Worm (Caenorhabditis elegans) whole organism, L2 larva: ENCODE measurements around the gene mec-7.

Experiments
- aly-2 ChIP-seq: fragments of 150-350 bp; optimal IDR thresholded peaks from 2 replicates; lab custom pipeline; 2014; ENCODE audit warnings: missing biosample characterization, missing genetic modification characterization
- lin-11 ChIP-seq: fragments of 150-350 bp; sonication (generic microtip); optimal IDR thresholded peaks from 2 replicates; lab custom pipeline; 2014; ENCODE audit warnings: missing biosample characterization, missing genetic modification characterization, inconsistent platforms, mixed read lengths
- mab-5 ChIP-seq: fragments of 150-350 bp; optimal IDR thresholded peaks from 2 replicates; lab custom pipeline; 2014; ENCODE audit warnings: missing biosample characterization, missing genetic modification characterization
- mdl-1 ChIP-seq, 2 experiments: fragments of 150-350 bp in 1 of 2; sonication (generic microtip) in 1 of 2; optimal IDR thresholded peaks; 2 replicates each; lab custom pipeline; 2017; ENCODE audit warnings: missing biosample characterization in 2 of 2, missing genetic modification characterization in 2 of 2
- nhr-11 ChIP-seq: fragments of 150-350 bp; optimal IDR thresholded peaks from 2 replicates; lab custom pipeline; 2014; ENCODE audit warnings: missing biosample characterization, missing genetic modification characterization
- snpc-4 ChIP-seq: fragments of 150-350 bp; optimal IDR thresholded peaks from 2 replicates; lab custom pipeline; 2014; ENCODE audit warnings: missing biosample characterization, missing genetic modification characterization
- unc-55 ChIP-seq: fragments of 150-350 bp; sonication (generic microtip); optimal IDR thresholded peaks from 3 replicates; lab custom pipeline; 2014; ENCODE audit warnings: missing biosample characterization, missing genetic modification reagents, missing genetic modification characterization
- unc-62 ChIP-seq: fragments of 150-350 bp; optimal IDR thresholded peaks from 2 replicates; lab custom pipeline; 2014; ENCODE audit warnings: missing biosample characterization, missing genetic modification reagents, missing genetic modification characterization
- ztf-1 ChIP-seq: fragments of 200-800 bp; sonication (Bioruptor generic); conservative IDR thresholded peaks from 2 replicates; pipeline ENCODE4 v1.3.6; 2022; ENCODE audit warnings: missing genetic modification characterization, missing compliant biosample characterization

DNA sequence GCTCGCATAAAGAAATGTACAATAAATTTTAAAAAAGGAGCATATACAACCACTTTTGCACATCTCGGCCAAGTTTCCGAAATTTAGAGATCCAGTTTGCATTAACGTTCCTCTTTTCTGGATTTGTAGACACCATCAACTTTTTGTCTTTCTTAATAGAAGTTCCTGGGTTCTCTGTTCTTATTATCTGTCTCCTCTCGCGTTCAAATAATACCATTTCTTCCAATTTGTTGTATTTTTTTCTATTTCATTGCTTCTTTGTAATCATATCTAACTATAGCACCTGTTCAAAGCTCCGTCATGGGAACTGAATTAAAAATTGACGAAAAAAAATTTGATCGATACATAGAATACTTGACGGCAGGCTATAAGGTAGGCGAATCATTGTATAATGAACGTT, 37.1 kb downstream of the mec-7 start, which contains the start of gene K09F5.1:
- no peak for TF ChIP-seq mdl-1 (tag; optimal IDR thresholded peaks at IDR 0.05; lab: Kevin White, UChicago)
- TF ChIP-seq lin-11 (tag; lab: Kevin White, UChicago): no peak
- no peak for TF ChIP-seq mab-5 (tag; lab: Kevin White, UChicago)
- no peak for TF ChIP-seq aly-2 (tag; lab: Kevin White, UChicago)
- TF ChIP-seq unc-62: no peak
- no peak for TF ChIP-seq snpc-4 (tag; lab: Kevin White, UChicago)
- no peak for TF ChIP-seq unc-55 (GFP tag; lab: Kevin White, UChicago)
- TF ChIP-seq nhr-11 (tag; lab: Kevin White, UChicago): no peak
- TF ChIP-seq ztf-1 (GFP tag; lab: Robert Waterston, UW): no peak
